Worm (Caenorhabditis elegans) whole organism, L2 larva: ENCODE measurements around the gene fipr-6.

ENCODE experiments used
- Y55F3AM.14 ChIP-seq: fragments of 200-800 bp; sonication (Bioruptor generic); optimal IDR thresholded peaks from 2 replicates; lab custom pipeline; 2018; ENCODE audit warnings: mild to moderate bottlenecking, missing genetic modification characterization, missing compliant biosample characterization
- ZK546.5 ChIP-seq: sonication (generic microtip); optimal IDR thresholded peaks from 2 replicates; lab custom pipeline; 2017; ENCODE audit warnings: missing biosample characterization, missing genetic modification characterization
- ceh-16 ChIP-seq: fragments of 150-350 bp; optimal IDR thresholded peaks from 2 replicates; lab custom pipeline; 2014; ENCODE audit warnings: missing biosample characterization, missing genetic modification characterization
- nhr-77 ChIP-seq: fragments of 150-350 bp; optimal IDR thresholded peaks from 2 replicates; lab custom pipeline; 2014; ENCODE audit warnings: missing biosample characterization, missing genetic modification characterization
- sma-3 ChIP-seq: sonication (generic microtip); optimal IDR thresholded peaks from 2 replicates; lab custom pipeline; 2016; ENCODE audit warnings: missing genetic modification reagents, missing genetic modification characterization, missing compliant biosample characterization

DNA sequence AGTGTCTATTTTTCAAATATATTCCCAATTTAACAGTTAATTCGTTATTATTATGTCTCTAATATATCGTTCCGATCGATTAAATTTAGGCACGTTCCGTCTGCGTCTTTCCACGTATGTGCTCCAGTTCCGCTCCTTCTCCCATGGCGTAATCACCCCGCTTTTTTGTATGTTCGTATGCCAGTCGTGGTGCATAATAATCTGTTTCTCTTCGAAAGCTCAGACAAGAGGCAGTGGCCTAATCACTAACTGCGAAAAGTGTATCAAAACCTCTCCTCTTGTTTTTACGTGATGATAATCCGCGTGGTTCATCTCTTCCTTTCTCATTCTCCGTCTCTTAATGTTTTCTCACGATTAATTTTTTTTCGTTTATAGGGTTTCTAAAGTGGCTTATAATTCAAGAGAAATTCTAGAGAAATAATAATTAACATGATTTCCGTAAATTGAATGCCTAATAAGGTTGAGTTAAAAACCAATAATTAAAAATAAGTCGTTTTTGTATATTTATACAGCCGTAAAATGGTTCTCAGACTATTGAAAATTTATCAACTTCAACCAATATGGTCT is 16.7 kb downstream of the fipr-6 start:
- TF ChIP-seq ZK546.5 (tag; lab: Kevin White, UChicago), result no peak
- TF ChIP-seq sma-3 (GFP tag; lab: Kevin White, UChicago), result no peak
- no peak for TF ChIP-seq ceh-16
- TF ChIP-seq nhr-77 (tag; lab: Kevin White, UChicago), result no peak
- TF ChIP-seq Y55F3AM.14, result no peak
